Worm (Caenorhabditis elegans): Measurements from ENCODE around the gene F25E5.5.

F25E5.5 gene

DNA sequence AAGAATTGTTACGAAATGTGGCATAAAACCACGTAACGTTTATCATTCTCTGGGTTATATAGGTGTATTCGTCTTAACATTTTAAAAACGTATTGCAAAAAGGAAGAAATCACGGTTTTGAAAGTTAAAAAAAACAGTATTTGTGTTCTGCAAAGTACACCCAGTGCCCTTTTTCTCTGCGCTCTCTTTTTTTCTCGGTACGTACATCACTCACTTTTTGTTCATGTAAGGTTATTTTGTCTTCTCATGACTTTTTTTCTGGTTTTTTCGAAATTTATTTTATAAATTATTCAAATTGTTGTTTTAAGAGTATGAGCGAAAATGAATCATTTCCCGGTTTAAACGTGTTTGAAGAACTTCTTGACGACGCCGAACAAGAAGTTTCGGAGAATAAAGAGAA, at the start of gene F25E5.5:
TSS of gene F25E5.5 (plus strand) at position 301 of the 400 bp plus-strand sequence.
- TF ChIP-seq ceh-43 (GFP tag; optimal IDR thresholded peaks at IDR 0.05): no peak
- no peak for TF ChIP-seq nhr-2 (tag; optimal IDR thresholded peaks at IDR 0.05)
- TF ChIP-seq ztf-11 (tag; optimal IDR thresholded peaks at IDR 0.05): no peak
- no peak for TF ChIP-seq lin-32 (GFP tag; optimal IDR thresholded peaks at IDR 0.05)
- TF ChIP-seq mls-2 (tag; optimal IDR thresholded peaks at IDR 0.05): no peak
- no peak for TF ChIP-seq lsy-2 (tag; optimal IDR thresholded peaks at IDR 0.05)
- TF ChIP-seq lin-13 (tag; optimal IDR thresholded peaks at IDR 0.05): no peak

DNA sequence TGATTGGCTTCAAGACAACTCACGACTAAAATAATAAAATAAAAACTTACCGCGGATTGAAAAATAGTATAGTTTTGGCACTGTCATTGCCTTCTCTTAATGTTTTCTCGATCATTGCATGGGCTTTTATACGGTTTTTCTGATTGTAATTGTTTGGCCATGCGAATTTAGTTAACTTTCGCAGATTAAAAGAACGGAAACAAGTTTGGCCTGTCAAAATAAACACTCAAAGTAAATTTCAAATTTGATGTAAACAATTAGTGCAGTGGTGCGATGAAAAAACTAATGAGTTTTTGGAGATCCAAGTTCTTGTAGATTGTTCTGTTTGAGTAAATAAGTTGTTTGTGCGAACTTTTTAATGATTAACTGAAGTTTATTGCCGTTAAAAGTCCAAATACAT, 47.9 kb upstream of the F25E5.5 start, which contains the start of gene gst-41:
TSS of gene gst-41 (minus strand) at position 101 of the 400 bp plus-strand sequence.
- TF ChIP-seq pha-4 (tag; optimal IDR thresholded peaks at IDR 0.05) (no peak), nhr-2 (tag; optimal IDR thresholded peaks at IDR 0.05) (no peak), nhr-28 (tag; optimal IDR thresholded peaks at IDR 0.05) (no peak), ceh-83 (GFP tag; optimal IDR thresholded peaks at IDR 0.05) (no peak), ces-1 (GFP tag; optimal IDR thresholded peaks at IDR 0.05) (no peak), hlh-1 (tag; optimal IDR thresholded peaks at IDR 0.05) (no peak)

DNA sequence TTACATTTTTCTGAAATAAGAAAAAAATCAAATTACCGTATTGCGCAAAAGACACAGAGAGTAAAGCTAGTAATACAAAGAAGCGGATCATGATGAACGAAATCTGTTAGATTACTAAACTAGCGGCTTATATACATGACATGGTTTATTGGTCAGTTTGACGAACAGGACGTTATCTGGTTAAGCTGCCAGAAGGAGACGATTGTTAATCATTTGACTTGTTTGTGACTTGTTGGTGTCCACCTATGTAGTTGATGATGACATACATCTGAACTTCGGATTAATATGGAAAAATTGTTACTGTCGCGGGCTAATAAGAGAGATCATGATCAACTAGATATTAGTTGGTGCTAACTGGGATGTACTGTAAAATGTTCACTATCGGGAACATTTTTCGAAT, 47.0 kb upstream of the F25E5.5 start, which contains the start of gene cnc-9:
TSS of gene cnc-9 (minus strand) at position 101 of the 400 bp plus-strand sequence.
- TF ChIP-seq nhr-12 (tag; optimal IDR thresholded peaks at IDR 0.05) (no peak), nhr-76 (tag; optimal IDR thresholded peaks at IDR 0.05) (no peak), hlh-1 (tag; optimal IDR thresholded peaks at IDR 0.05) (no peak), elt-3 (tag; optimal IDR thresholded peaks at IDR 0.05) (no peak), ceh-43 (GFP tag; optimal IDR thresholded peaks at IDR 0.05) (no peak), elt-1 (tag; optimal IDR thresholded peaks at IDR 0.05; ENCODE audit: borderline replicate concordance, insufficient read depth) (no peak), flh-1 (GFP tag; optimal IDR thresholded peaks at IDR 0.05) (no peak), unc-39 (tag; optimal IDR thresholded peaks at IDR 0.05) (no peak), blmp-1 (tag; optimal IDR thresholded peaks at IDR 0.05) (no peak), sem-2 (GFP tag; optimal IDR thresholded peaks at IDR 0.05) (no peak), ztf-11 (tag; optimal IDR thresholded peaks at IDR 0.05) (no peak), bed-3 (GFP tag; optimal IDR thresholded peaks at IDR 0.05) (no peak)

DNA sequence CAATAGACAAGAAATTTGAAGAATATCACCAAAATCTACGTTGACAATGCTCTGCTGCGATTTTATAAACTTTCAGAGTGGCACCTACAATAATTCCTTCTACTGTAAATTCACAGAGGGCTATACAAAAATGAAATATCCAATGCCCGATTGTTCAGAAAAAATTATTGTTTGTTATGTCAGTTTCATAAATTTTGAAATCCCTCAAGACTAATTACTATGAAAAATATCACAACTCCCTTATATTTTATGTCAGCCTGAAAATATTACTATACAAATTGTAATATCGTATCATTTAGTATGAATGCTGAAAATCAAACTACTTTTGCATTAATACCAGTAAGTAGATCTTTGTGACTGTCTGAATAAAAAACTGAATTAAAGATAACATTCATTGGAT, 46.5 kb upstream of the F25E5.5 start, which contains the start of gene srx-60:
TSS of gene srx-60 (plus strand) at position 301 of the 400 bp plus-strand sequence.
- TF ChIP-seq mab-5 (tag; optimal IDR thresholded peaks at IDR 0.05) (no peak), ces-1 (GFP tag; optimal IDR thresholded peaks at IDR 0.05) (no peak), ceh-43 (GFP tag; optimal IDR thresholded peaks at IDR 0.05) (no peak), elt-3 (tag; optimal IDR thresholded peaks at IDR 0.05) (no peak), blmp-1 (tag; optimal IDR thresholded peaks at IDR 0.05) (no peak), drap-1 (GFP tag; optimal IDR thresholded peaks at IDR 0.05) (no peak), bed-3 (GFP tag; optimal IDR thresholded peaks at IDR 0.05) (no peak), sem-2 (GFP tag; optimal IDR thresholded peaks at IDR 0.05) (no peak), ceh-39 (tag; optimal IDR thresholded peaks at IDR 0.05) (no peak), nhr-2 (tag; optimal IDR thresholded peaks at IDR 0.05) (no peak), pha-4 (tag; optimal IDR thresholded peaks at IDR 0.05) (no peak), nhr-237 (tag; optimal IDR thresholded peaks at IDR 0.05) (no peak), tbx-8 (GFP tag; optimal IDR thresholded peaks at IDR 0.05) (no peak), ztf-11 (tag; optimal IDR thresholded peaks at IDR 0.05) (no peak), unc-120 (tag; optimal IDR thresholded peaks at IDR 0.05; ENCODE audit: poor library complexity, severe bottlenecking) (no peak)

DNA sequence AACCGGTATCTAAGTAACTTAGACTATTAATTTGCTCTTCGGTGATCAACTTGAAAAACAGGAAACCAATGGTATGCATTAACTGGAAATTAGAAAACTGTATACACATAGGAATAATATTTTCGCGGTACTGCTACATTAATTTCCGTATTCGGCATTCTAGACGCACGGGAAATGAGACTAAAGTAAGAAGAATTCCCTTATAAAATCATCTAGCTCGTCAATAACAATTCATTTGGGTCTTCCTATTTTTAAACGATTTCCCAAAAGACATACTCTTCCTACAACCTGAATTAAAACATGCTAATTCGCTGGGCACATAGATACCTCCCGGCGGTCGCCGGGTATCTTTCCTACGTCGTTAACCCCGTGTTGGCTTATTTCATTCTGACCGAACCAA, 44.7 kb upstream of the F25E5.5 start, which contains the start of gene srj-13:
TSS of gene srj-13 (plus strand) at position 301 of the 400 bp plus-strand sequence.
- TF ChIP-seq flh-1 (GFP tag; optimal IDR thresholded peaks at IDR 0.05): no peak
- no peak for TF ChIP-seq ceh-39 (tag; optimal IDR thresholded peaks at IDR 0.05)

DNA sequence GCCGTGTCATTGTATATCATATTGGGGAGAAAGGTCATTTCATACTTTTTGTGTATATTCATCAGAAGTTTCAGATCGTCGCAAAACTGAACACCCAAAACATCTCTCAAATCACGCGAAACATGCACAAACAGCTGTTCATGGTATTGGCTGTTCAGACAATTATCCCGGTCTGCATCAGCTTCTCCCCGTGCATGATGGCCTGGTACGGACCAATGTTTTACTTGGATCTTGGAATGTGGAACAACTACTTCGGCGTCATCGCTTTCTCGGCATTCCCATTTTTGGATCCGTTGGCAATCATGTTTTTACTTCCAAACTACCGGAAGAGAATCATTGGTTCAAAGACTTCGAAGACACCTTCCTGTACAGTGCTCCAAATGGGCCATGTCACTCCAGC, 43.6 kb upstream of the F25E5.5 start:
- no peak for TF ChIP-seq nhr-12 (tag; optimal IDR thresholded peaks at IDR 0.05)
- TF ChIP-seq drap-1 (GFP tag; optimal IDR thresholded peaks at IDR 0.05): no peak
- no peak for TF ChIP-seq snpc-4 (tag; optimal IDR thresholded peaks at IDR 0.05)
- no peak for TF ChIP-seq lsy-2 (tag; optimal IDR thresholded peaks at IDR 0.05)
- no peak for TF ChIP-seq cnd-1 (tag; optimal IDR thresholded peaks at IDR 0.05)
- TF ChIP-seq nhr-2 (tag; optimal IDR thresholded peaks at IDR 0.05): no peak
- TF ChIP-seq ceh-39 (tag; optimal IDR thresholded peaks at IDR 0.05): no peak
- TF ChIP-seq lin-13 (tag; optimal IDR thresholded peaks at IDR 0.05): no peak
- TF ChIP-seq lin-32 (GFP tag; optimal IDR thresholded peaks at IDR 0.05): no peak
- no peak for TF ChIP-seq elt-1 (tag; optimal IDR thresholded peaks at IDR 0.05; ENCODE audit: borderline replicate concordance, insufficient read depth)
- no peak for TF ChIP-seq hlh-1 (tag; optimal IDR thresholded peaks at IDR 0.05)
- TF ChIP-seq sem-2 (GFP tag; optimal IDR thresholded peaks at IDR 0.05): no peak
